Worm (Caenorhabditis elegans): Measurements from ENCODE around the gene ZK131.11.
"Not testable (repeated sequence)": the region's sequence is repeated elsewhere in the genome, so short reads cannot be mapped to it uniquely, and the experiment has no call there.

The ZK131.11 gene

DNA sequence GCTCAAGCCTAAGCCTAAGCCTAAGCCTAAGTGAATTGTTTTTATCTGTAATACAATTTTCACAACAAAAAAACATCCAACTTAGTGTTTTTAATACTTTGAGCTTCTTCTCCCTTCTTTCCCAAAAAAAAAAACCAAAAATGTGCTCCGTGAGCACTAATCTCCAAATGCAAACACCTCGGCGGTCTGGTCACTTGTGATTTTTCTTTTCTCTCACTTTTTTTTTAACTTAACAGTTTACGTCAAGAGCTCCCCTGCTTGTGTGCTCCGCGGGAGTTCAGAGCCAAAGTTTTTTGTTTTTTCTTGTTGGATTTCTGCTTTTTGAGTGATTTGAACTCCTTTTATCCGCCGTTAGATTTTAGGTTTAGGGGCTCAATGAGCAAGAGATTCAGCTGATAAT lies 14.2 kb downstream of the ZK131.11 start:
- no peak for TF ChIP-seq unc-62 (GFP tag; optimal IDR thresholded peaks at IDR 0.05)

DNA sequence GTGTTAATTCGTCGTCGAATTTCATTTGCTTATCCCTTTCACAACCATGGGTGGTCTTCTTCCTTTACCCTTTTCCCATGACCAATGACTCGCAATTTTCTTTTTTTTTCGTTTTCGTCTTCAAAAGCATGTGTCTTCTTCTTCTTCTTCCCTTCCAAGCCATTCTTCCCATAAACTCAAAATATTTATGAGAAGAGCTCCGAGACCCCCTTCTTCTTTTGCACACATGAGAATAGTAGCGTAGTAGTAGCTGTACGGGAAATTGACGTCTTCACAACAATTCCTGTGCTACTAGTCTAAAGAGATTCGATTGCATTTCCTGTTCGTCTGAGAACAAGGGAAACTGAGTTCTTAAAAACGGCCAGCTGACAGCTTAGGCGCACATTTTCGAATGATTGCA lies 20.3 kb downstream of the ZK131.11 start:
- no peak for TF ChIP-seq unc-62 (GFP tag; optimal IDR thresholded peaks at IDR 0.05)

DNA sequence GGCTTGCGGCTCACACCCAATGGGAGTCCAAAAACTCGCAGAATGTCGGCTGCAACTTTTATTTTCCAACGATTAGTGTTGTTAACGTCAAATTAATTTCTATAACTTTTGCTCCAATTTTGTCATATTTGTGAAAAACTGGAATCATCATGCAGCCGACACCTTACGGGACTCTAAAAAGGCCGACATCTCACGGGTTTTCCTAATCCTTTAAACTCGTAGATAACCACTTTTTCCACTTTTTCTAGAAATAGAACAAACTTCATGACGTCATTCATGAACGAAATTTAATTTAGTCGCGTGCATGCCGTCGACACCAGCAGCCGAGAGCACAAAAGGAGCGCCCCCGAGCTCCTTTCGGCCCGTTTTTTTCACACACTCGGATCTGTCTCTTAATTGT lies 21.4 kb downstream of the ZK131.11 start:
- no peak for TF ChIP-seq unc-62 (GFP tag; optimal IDR thresholded peaks at IDR 0.05)

DNA sequence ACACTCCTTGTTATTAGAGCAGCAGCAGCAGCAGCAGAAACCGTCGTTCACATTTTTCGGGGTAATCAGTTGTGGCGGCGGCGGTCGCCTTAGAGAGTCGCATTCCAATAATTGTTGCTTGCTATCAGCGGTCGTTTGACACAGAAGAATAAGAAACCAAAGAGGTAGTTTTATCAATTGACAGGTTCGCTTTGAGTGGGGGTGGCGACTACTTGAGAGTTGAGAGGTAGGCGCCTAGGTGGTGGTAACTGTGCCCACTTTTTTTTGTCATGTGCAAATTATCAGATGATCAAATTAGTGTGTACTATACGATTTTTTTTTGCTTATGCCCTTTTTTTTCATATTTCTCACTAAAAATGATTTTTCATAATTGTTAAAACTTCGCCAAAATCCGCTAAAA lies 21.9 kb downstream of the ZK131.11 start:
- TF ChIP-seq unc-62 (GFP tag; optimal IDR thresholded peaks at IDR 0.05) = no peak

DNA sequence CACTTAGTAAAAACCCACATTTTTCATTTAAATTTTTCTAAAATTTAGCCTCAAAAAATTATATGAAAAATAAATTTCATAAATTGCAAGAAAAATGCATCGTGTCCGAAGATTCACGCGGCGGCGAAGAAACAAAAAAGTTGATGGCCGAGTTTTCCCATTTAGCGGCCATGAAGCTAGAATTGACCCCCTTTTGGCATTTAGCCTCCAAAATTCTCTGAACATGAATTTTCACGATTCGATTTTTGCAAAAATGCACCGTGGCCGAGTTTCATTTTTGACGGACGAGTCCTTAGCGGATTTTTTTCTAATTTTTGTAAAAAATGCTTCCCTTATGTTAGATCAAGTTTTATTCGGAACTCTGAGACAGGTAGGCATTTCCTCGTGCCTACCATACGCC lies 23.5 kb downstream of the ZK131.11 start:
- no peak for TF ChIP-seq unc-62 (GFP tag; optimal IDR thresholded peaks at IDR 0.05)

DNA sequence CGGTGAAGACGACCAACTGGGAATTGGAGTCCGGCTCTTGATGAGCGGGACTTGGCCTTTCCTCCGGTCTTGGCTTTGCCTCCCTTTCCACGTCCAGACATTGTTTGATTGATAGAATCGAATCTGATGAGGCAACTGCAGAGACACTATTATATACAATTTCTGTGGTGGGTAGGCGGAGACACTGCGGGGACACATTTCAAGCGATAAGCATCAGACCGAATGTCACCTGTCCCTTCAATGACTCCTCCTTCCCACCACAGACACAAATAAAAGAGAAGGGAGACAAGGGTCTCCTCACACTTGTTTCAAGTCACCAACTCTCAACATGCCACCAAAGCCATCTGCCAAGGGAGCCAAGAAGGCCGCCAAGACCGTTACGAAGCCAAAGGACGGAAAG lies 26.0 kb downstream of the ZK131.11 start, which contains the start of gene his-16:
his-16 (minus strand) TSS at position 101 of the 400 bp plus-strand sequence.
- TF ChIP-seq unc-62 (GFP tag; optimal IDR thresholded peaks at IDR 0.05) = not testable (repeated sequence)

DNA sequence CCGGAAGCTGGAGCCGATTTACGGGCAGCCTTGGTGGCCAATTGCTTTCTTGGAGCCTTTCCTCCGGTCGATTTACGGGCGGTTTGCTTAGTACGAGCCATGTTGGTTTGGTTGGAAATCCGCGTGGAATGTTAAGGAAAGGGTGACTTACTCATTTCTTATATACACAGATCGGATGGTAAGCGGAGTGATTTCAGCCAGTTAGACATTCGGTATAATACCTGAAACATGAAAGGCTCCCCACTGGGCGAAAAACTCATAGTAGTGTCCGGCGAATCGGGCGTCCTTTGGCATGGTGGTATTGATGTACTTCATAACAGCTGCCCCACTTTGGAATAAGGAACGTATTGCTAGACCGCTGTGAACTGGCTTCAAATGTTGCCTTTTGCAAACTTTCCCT lies 36.6 kb downstream of the ZK131.11 start, which contains the start of gene his-42:
his-42 (minus strand) TSS at position 101 of the 400 bp plus-strand sequence.
- no peak for TF ChIP-seq unc-62 (GFP tag; optimal IDR thresholded peaks at IDR 0.05)

DNA sequence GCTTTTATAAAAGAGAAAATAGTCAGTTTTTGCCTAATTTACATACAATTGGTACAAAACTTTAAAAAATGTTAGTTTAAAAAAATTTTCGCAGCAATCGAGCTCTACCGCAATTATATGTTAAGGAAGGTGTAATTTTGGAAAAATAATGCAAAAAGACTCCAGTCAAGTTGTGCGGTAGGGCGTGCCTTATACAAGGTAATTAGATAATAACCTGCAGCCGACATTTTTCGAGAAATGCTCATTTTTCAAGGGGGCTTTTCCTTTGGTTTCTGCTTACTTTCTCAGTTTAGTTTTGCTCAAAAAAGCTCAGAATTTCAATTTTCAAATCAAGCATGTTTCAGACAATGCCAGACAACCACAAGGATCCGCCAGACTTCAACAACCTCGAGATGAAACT lies 38.2 kb downstream of the ZK131.11 start, which contains the start of gene F08G2.4:
F08G2.4 (plus strand) TSS at position 348 of the 400 bp plus-strand sequence.
- TF ChIP-seq unc-62 (GFP tag; optimal IDR thresholded peaks at IDR 0.05) = no peak

DNA sequence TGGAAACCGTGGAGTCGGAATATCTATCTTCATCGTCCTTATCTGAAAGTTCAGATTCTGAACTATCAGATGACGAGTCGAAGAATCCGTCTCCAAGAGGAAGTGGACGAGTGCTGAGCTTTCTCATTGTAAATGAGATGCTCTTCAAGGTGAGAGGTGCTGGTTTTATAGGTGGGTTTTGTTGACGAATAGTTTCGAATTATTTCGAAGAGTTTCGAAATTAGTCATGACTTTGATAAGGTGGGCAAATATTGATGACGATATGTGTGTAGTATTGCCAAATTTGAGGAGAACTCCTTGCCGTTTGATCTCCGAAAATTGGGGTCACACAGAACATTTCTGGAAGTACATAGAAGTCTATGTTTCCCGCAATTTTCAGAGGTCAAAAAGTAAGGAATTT lies 41.5 kb downstream of the ZK131.11 start, which contains the start of gene F08G2.5:
F08G2.5 (minus strand) TSS at position 127 of the 400 bp plus-strand sequence.
- TF ChIP-seq unc-62 (GFP tag; optimal IDR thresholded peaks at IDR 0.05) = no peak

DNA sequence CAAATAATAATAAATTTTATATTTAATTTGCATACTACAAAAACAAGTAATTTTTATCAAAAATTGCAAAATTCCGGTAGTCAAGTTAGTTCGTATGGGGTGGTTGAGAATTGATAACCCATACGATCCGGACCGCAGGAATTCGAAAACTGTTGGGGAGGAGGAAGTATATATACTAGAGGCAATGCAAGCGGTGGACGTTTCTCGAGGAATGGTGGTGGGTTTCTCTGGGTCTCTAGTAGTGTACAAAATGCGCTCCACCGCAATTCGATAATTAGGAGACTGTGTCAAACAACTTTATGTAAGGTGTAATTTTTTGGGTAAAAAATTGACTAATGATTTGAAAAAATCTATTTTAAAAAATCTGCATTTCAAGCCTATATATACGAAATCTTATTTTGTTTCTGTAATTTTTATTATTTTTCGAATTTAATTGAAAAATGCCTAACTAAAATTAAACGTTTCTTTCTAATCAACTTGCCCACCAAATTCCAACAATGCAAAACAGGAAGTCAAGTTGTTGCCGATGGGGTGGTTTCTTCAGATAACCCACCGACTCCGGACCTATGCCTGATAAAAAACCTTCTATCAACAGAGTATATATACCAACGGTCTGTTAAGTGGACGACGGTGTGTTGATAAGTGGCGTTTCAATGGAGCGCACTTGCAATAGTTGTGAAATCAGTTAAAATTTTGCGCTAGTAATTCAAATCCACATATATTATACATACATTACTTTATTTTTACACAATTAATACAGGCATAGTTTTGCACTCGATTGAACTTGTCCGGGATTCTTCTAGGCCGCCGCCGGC lies 42.6 kb downstream of the ZK131.11 start:
- TF ChIP-seq unc-62 (GFP tag; optimal IDR thresholded peaks at IDR 0.05) = no peak

DNA sequence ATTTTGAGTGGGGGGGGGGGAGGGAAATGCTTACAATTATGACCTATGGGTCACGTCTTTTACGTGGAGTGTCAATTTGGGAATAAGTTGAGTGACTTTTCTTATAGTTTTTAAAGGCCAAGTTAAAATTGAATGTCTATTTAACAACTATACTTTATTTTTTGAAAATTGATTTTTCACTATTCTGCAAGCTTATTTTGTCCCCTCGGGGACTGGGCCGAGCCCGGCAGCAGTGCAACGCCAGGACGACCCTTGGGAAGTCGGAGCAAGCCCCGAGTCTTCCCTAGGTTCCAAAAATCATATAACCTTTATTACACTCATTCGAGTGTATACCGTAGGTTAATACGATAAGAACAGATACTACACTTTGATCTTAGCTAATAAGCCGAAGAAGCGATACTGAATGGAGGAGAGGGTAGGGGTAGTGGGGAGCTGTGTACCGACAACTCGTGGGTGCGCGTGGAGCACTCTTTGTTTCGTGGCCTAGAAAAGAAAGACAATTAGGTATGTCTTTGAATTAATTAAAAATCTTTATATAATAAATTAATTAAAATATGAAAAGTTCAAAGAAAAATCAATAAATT lies 43.8 kb downstream of the ZK131.11 start, which contains the start of gene ins-37:
ins-37 (minus strand) TSS at position 384 of the 584 bp plus-strand sequence.
- not testable (repeated sequence) for TF ChIP-seq unc-62 (GFP tag; optimal IDR thresholded peaks at IDR 0.05)

DNA sequence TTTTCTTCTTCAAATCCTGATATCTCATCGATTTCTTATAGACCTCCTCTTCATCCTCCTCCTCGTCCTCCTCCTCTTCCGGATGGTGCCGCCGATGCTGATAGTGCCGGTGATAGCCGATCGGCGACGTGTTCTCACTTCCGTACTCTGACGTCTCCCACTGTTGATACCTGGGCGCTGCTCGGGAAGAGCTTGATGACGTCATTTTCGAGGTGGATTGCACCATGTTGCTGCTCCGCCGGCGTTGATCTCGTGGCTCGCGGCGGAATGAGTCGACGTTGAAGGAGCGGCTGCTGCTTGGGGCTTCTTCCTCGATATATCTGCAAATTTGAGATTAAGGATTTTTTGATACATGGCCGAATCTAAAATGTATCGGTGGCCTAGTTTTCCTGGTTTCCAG lies 46.4 kb downstream of the ZK131.11 start:
- TF ChIP-seq unc-62 (GFP tag; optimal IDR thresholded peaks at IDR 0.05) = no peak

DNA sequence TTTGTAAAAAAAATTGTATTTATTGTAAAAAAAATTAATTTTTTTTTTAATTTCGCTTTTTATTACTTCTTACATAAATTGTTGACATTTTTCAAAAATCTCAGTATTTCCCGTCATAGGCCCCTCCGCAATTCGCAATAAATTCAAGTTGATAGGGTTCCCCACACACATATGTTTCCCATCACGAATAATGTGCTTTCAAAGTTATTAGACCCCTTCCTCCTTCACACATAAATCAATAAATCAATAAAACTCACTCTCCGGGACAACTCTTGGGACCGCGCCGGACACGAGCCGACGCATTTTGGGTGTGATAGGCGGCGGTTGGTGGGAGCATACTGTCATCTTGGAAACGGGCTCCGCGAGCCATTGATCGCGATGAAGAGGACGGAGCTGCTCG lies 47.4 kb downstream of the ZK131.11 start:
- no peak for TF ChIP-seq unc-62 (GFP tag; optimal IDR thresholded peaks at IDR 0.05)

DNA sequence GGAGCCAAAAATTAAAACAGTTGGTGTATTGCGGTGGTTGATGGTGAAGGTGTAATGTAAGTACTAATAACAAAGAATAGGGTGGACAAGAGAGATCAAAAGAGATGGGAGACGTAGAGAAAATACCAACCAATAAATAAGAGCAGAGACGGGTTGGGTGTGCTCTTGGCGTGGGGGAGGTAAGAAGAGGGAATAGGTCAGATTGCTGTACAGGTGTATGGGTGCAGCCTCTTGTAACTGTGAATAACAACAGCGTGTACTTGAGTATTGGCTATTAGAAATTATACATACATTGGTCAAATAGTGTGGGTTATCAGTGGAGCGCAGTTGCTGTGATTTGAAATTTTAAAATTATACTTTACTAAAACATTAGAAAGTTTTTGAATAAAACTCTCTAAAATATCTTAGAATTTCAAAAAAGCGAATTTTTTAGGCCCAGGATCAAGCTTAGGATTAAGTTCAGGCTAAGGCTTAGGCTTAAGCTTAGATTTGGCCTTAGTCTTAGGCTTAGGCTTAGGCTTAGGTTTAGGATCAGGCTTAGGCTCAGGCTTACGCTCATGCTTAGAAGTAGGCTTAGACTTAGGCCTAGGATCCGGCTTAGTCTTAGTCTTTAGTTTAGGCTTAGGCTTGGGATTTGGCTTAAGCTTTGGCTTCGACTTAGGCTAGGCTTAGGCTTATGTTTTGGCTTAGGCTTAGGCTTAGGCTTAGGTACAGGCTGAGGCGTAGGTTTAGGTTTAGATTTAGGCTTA lies 49.3 kb downstream of the ZK131.11 start, which contains the start of gene F08G2.7:
F08G2.7 (minus strand) TSS at position 51 of the 749 bp plus-strand sequence.
- no peak for TF ChIP-seq unc-62 (GFP tag; optimal IDR thresholded peaks at IDR 0.05)

DNA sequence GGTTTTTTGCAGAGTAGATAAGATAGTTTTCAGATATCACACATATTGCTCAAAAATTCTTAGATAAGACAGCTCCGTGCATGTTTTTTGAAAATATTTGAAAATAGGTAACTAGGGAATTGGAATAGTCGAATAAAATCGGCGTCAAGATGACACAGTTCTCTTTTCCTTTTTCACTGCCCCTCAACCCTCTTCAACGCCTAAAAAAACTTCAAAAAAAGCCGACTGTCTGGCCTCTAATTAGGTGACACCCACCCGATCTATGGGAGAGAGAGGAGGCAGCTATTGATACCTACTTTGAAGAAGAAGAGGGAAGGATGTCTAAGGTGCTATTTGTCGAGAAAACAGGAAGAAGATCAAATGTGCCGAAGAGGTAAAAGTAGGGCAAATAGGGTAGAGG lies 50.3 kb downstream of the ZK131.11 start:
- TF ChIP-seq unc-62 (GFP tag; optimal IDR thresholded peaks at IDR 0.05) = no peak

DNA sequence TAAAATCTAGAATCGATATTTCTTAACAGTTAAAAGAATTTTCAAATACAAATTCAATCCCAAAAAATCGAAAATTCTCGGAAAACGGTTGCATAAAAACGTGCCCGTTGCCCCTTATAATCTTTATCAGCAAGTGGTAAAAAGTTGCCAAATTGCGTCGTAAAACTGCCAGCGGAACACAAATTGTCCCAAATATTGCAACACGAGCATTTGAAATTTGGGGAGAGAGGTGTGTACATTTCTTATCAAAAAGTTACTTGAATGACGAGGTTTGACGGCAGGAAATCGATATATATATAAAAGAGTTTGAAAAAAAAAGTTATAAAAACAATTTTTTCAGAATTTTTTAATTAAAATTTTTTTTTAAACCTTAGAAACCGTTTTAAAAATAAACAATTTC lies 54.0 kb downstream of the ZK131.11 start:
- no peak for TF ChIP-seq unc-62 (GFP tag; optimal IDR thresholded peaks at IDR 0.05)
